Worm (Caenorhabditis elegans) whole organism, L1 larva: ENCODE data around the gene srab-10.

Experiments
- C34B4.2 ChIP-seq: sonication (generic microtip); optimal IDR thresholded peaks from 2 replicates; lab custom pipeline; 2017; ENCODE audit warnings: mild to moderate bottlenecking, missing genetic modification characterization, missing compliant biosample characterization
- aly-2 ChIP-seq: fragments of 150-350 bp; optimal IDR thresholded peaks from 2 replicates; lab custom pipeline; 2014; ENCODE audit warnings: missing biosample characterization, missing genetic modification characterization
- ama-1 ChIP-seq: fragments of 150-350 bp; optimal IDR thresholded peaks from 2 replicates; lab custom pipeline; 2014
- ceh-63 ChIP-seq: fragments of 200-800 bp; sonication (Bioruptor generic); optimal IDR thresholded peaks from 2 replicates; lab custom pipeline; 2018; ENCODE audit warnings: mild to moderate bottlenecking, missing genetic modification characterization, missing compliant biosample characterization
- hpl-2 ChIP-seq: fragments of 150-350 bp; optimal IDR thresholded peaks from 2 replicates; lab custom pipeline; 2014; ENCODE audit warnings: missing biosample characterization, missing genetic modification reagents, missing genetic modification characterization
- lin-15B ChIP-seq: fragments of 150-350 bp; sonication (generic microtip); optimal IDR thresholded peaks from 3 replicates; lab custom pipeline; 2014; ENCODE audit warnings: missing biosample characterization, missing genetic modification characterization
- lsy-2 ChIP-seq, 2 experiments: fragments of 150-350 bp; optimal IDR thresholded peaks; 2 replicates each; lab custom pipeline; 2014; ENCODE audit warnings: missing biosample characterization in 2 of 2, missing genetic modification characterization in 2 of 2
- mab-9 ChIP-seq: fragments of 200-800 bp; sonication (Bioruptor generic); IDR thresholded peaks from 2 replicates; pipeline ENCODE4 v1.3.6; 2022; ENCODE audit warnings: missing genetic modification reagents, missing genetic modification characterization, missing compliant biosample characterization
- nhr-76 ChIP-seq: sonication (generic microtip); optimal IDR thresholded peaks from 2 replicates; lab custom pipeline; 2017; ENCODE audit warnings: missing biosample characterization, missing genetic modification characterization
- sox-4 ChIP-seq: sonication (generic microtip); optimal IDR thresholded peaks from 2 replicates; lab custom pipeline; 2016; ENCODE audit warnings: missing genetic modification characterization, missing compliant biosample characterization
- swsn-7 ChIP-seq: sonication (generic microtip); optimal IDR thresholded peaks from 2 replicates; lab custom pipeline; 2016; ENCODE audit warnings: missing genetic modification characterization, missing compliant biosample characterization
- unc-62 ChIP-seq: fragments of 150-350 bp; optimal IDR thresholded peaks from 2 replicates; lab custom pipeline; 2014; ENCODE audit warnings: missing biosample characterization, missing genetic modification reagents, missing genetic modification characterization
- xbp-1 ChIP-seq: sonication (generic microtip); optimal IDR thresholded peaks from 2 replicates; lab custom pipeline; 2016; ENCODE audit warnings: missing genetic modification characterization, missing compliant biosample characterization

ce11 chrV:3163143-3163542 lies 18.7 kb upstream of the srab-10 start:
- no peak for TF ChIP-seq mab-9
- TF ChIP-seq aly-2 (tag; lab: Kevin White, UChicago) = no peak
- TF ChIP-seq unc-62 (GFP tag; lab: Kevin White, UChicago) = no peak
- TF ChIP-seq ceh-63 (GFP tag; lab: Kevin White, UChicago) = no peak
- TF ChIP-seq lin-15B (tag; lab: Kevin White, UChicago) = no peak
- no peak for TF ChIP-seq swsn-7
- TF ChIP-seq xbp-1 (tag; lab: Kevin White, UChicago) = no peak
- TF ChIP-seq sox-4 (tag; lab: Kevin White, UChicago) = no peak
- no peak for TF ChIP-seq hpl-2 (GFP tag; lab: Kevin White, UChicago)
- TF ChIP-seq ama-1 = no peak
- TF ChIP-seq lsy-2 (tag; optimal IDR thresholded peaks at IDR 0.05; lab: Kevin White, UChicago) = no peak
- TF ChIP-seq C34B4.2 (tag; lab: Kevin White, UChicago) = no peak
- TF ChIP-seq nhr-76 (tag; lab: Kevin White, UChicago) = no peak
